Worm (Caenorhabditis elegans) whole organism, L4 larva: Measurements from ENCODE around the gene ani-2.

ENCODE experiments used
- F10B5.3 ChIP-seq: sonication (generic microtip); optimal IDR thresholded peaks from 2 replicates; lab custom pipeline; 2016; ENCODE audit warnings: mild to moderate bottlenecking, missing genetic modification characterization, missing compliant biosample characterization
- F49E8.2 ChIP-seq: sonication (generic microtip); optimal IDR thresholded peaks from 2 replicates; lab custom pipeline; 2016; ENCODE audit warnings: missing compliant biosample characterization, mild to moderate bottlenecking, missing genetic modification characterization, borderline replicate concordance
- T20F7.1 ChIP-seq: fragments of 200-800 bp; sonication (Bioruptor generic); optimal IDR thresholded peaks from 2 replicates; lab custom pipeline; 2018; ENCODE audit warnings: mild to moderate bottlenecking, missing genetic modification characterization, missing compliant biosample characterization
- Y75B8A.6 ChIP-seq: fragments of 200-800 bp; sonication (Bioruptor generic); IDR thresholded peaks from 2 replicates; pipeline ENCODE4 v1.3.6; 2022; ENCODE audit warnings: missing genetic modification reagents, missing genetic modification characterization, missing compliant biosample characterization
- ZK337.2 ChIP-seq: fragments of 200-800 bp; sonication (Bioruptor generic); IDR thresholded peaks from 2 replicates; pipeline ENCODE4 v1.3.6; 2022; ENCODE audit warnings: missing genetic modification reagents, missing genetic modification characterization, missing compliant biosample characterization
- ZK546.5 ChIP-seq, 2 experiments: sonication (generic microtip); optimal IDR thresholded peaks; 2 replicates each; lab custom pipeline; 2017; ENCODE audit warnings: missing biosample characterization in 2 of 2, missing genetic modification characterization in 2 of 2
- ama-1 ChIP-seq: fragments of 150-350 bp; optimal IDR thresholded peaks from 2 replicates; lab custom pipeline; 2014; ENCODE audit warnings: inconsistent platforms, mixed read lengths
- ceh-20 ChIP-seq: fragments of 200-800 bp; sonication (Bioruptor generic); IDR thresholded peaks from 2 replicates; pipeline ENCODE4 v1.3.6; 2022; ENCODE audit warnings: missing genetic modification reagents, missing genetic modification characterization, missing compliant biosample characterization
- ces-1 ChIP-seq: fragments of 150-350 bp; sonication (generic microtip); optimal IDR thresholded peaks from 4 replicates; lab custom pipeline; 2014; ENCODE audit warnings: missing biosample characterization, missing genetic modification reagents, missing genetic modification characterization
- ctbp-1 ChIP-seq: fragments of 200-800 bp; sonication (Bioruptor generic); IDR thresholded peaks from 2 replicates; pipeline ENCODE4 v1.3.6; 2022; ENCODE audit warnings: missing genetic modification reagents, missing genetic modification characterization, missing compliant biosample characterization
- daf-12 ChIP-seq: fragments of 150-350 bp; optimal IDR thresholded peaks from 2 replicates; lab custom pipeline; 2014; ENCODE audit warnings: missing biosample characterization, missing genetic modification reagents, missing genetic modification characterization
- daf-16 ChIP-seq, 3 experiments: sonication (generic microtip); optimal IDR thresholded peaks; 2 replicates each; lab custom pipeline; 2016 to 2017; ENCODE audit warnings: missing genetic modification characterization in 3 of 3, missing genetic modification reagents in 3 of 3, mild to moderate bottlenecking in 2 of 3, missing compliant biosample characterization in 2 of 3, missing biosample characterization in 1 of 3, moderate library complexity in 1 of 3
- daf-19 ChIP-seq: fragments of 200-800 bp; sonication (Bioruptor generic); conservative IDR thresholded peaks from 2 replicates; pipeline ENCODE4 v1.3.6; 2022; ENCODE audit warnings: missing genetic modification characterization, missing compliant biosample characterization
- dmd-8 ChIP-seq: fragments of 200-800 bp; sonication (Bioruptor generic); IDR thresholded peaks from 2 replicates; pipeline ENCODE4 v1.3.6; 2022; ENCODE audit warnings: missing genetic modification characterization, missing compliant biosample characterization
- dve-1 ChIP-seq: sonication (generic microtip); optimal IDR thresholded peaks from 2 replicates; lab custom pipeline; 2017; ENCODE audit warnings: antibody characterized with exemption, mild to moderate bottlenecking, missing genetic modification characterization, missing compliant biosample characterization; ENCODE audit not compliant: insufficient read depth
- egl-27 ChIP-seq: sonication (generic microtip); optimal IDR thresholded peaks from 3 replicates; lab custom pipeline; 2017; ENCODE audit warnings: missing biosample characterization, missing genetic modification reagents, missing genetic modification characterization
- egl-43 ChIP-seq: fragments of 200-800 bp; sonication (Bioruptor generic); IDR thresholded peaks from 2 replicates; pipeline ENCODE4 v1.3.6; 2022; ENCODE audit warnings: missing genetic modification reagents, missing genetic modification characterization, missing compliant biosample characterization
- fos-1 ChIP-seq: fragments of 150-350 bp; optimal IDR thresholded peaks from 2 replicates; lab custom pipeline; 2014; ENCODE audit warnings: missing biosample characterization, missing genetic modification characterization
- hif-1 ChIP-seq, 2 experiments: sonication (generic microtip); optimal IDR thresholded peaks; 2 replicates each; lab custom pipeline; 2016 to 2017; ENCODE audit warnings: missing compliant biosample characterization in 2 of 2, missing genetic modification characterization in 2 of 2, missing genetic modification reagents in 2 of 2, missing genotype in 2 of 2, mild to moderate bottlenecking in 1 of 2
- hlh-11 ChIP-seq: fragments of 200-800 bp; sonication (Bioruptor generic); optimal IDR thresholded peaks from 2 replicates; lab custom pipeline; 2018; ENCODE audit warnings: mild to moderate bottlenecking, missing genetic modification characterization, missing compliant biosample characterization
- hlh-30 ChIP-seq: sonication (generic microtip); optimal IDR thresholded peaks from 2 replicates; lab custom pipeline; 2017; ENCODE audit warnings: antibody characterized with exemption, mild to moderate bottlenecking, missing genetic modification characterization, missing compliant biosample characterization; ENCODE audit not compliant: insufficient read depth
- jun-1 ChIP-seq: fragments of 150-350 bp; optimal IDR thresholded peaks from 2 replicates; lab custom pipeline; 2014; ENCODE audit warnings: missing biosample characterization, missing genetic modification reagents, missing genetic modification characterization
- lim-7 ChIP-seq: fragments of 200-800 bp; sonication (Bioruptor generic); IDR thresholded peaks from 2 replicates; pipeline ENCODE4 v1.3.6; 2022; ENCODE audit warnings: missing genetic modification characterization, missing compliant biosample characterization
- lin-13 ChIP-seq: fragments of 150-350 bp; optimal IDR thresholded peaks from 2 replicates; lab custom pipeline; 2014; ENCODE audit warnings: missing biosample characterization, missing genetic modification reagents, missing genetic modification characterization
- lin-15B ChIP-seq: fragments of 150-350 bp; sonication (generic microtip); optimal IDR thresholded peaks from 3 replicates; lab custom pipeline; 2014; ENCODE audit warnings: missing biosample characterization, missing genetic modification characterization
- lin-38 ChIP-seq: fragments of 200-800 bp; sonication (Bioruptor generic); IDR thresholded peaks from 2 replicates; pipeline ENCODE4 v1.3.6; 2022; ENCODE audit warnings: missing genetic modification reagents, missing genetic modification characterization, missing compliant biosample characterization
- lsy-2 ChIP-seq, 2 experiments: fragments of 150-350 bp in 1 of 2; sonication (generic microtip) in 1 of 2; optimal IDR thresholded peaks; 2 replicates each; lab custom pipeline; 2014 to 2017; ENCODE audit warnings: missing biosample characterization in 2 of 2, missing genetic modification characterization in 2 of 2
- mdl-1 ChIP-seq, 2 experiments: fragments of 150-350 bp in 1 of 2; sonication (generic microtip) in 1 of 2; optimal IDR thresholded peaks; 2 replicates each; lab custom pipeline; 2014 to 2017; ENCODE audit warnings: missing biosample characterization in 2 of 2, missing genetic modification characterization in 2 of 2
- mep-1 ChIP-seq: fragments of 150-350 bp; sonication (generic microtip); optimal IDR thresholded peaks from 3 replicates; lab custom pipeline; 2014; ENCODE audit warnings: missing biosample characterization, missing genetic modification characterization
- mxl-2 ChIP-seq: fragments of 200-800 bp; sonication (Bioruptor generic); conservative IDR thresholded peaks from 2 replicates; pipeline ENCODE4 v1.3.6; 2022; ENCODE audit warnings: missing genetic modification reagents, missing genetic modification characterization, missing compliant biosample characterization
- mxl-3 ChIP-seq: fragments of 200-800 bp; sonication (Bioruptor generic); optimal IDR thresholded peaks from 2 replicates; lab custom pipeline; 2018; ENCODE audit warnings: mild to moderate bottlenecking, missing genetic modification characterization, missing compliant biosample characterization
- nhr-102 ChIP-seq: sonication (generic microtip); optimal IDR thresholded peaks from 2 replicates; lab custom pipeline; 2016; ENCODE audit warnings: mild to moderate bottlenecking, missing genetic modification characterization, moderate library complexity, missing compliant biosample characterization
- nhr-11 ChIP-seq: fragments of 150-350 bp; optimal IDR thresholded peaks from 2 replicates; lab custom pipeline; 2014; ENCODE audit warnings: missing biosample characterization, missing genetic modification characterization
- nhr-237 ChIP-seq: sonication (generic microtip); optimal IDR thresholded peaks from 2 replicates; lab custom pipeline; 2017; ENCODE audit warnings: missing biosample characterization, missing genetic modification characterization
- nhr-25 ChIP-seq: sonication (generic microtip); optimal IDR thresholded peaks from 2 replicates; lab custom pipeline; 2017; ENCODE audit warnings: missing genetic modification characterization, mild to moderate bottlenecking, missing compliant biosample characterization, antibody characterized with exemption, moderate library complexity, borderline replicate concordance; ENCODE audit not compliant: insufficient read depth
- nhr-28 ChIP-seq: fragments of 150-350 bp; optimal IDR thresholded peaks from 2 replicates; lab custom pipeline; 2014; ENCODE audit warnings: missing biosample characterization, missing genetic modification characterization
- nhr-41 ChIP-seq: fragments of 200-800 bp; sonication (Bioruptor generic); IDR thresholded peaks from 2 replicates; pipeline ENCODE4 v1.3.6; 2022; ENCODE audit warnings: missing genetic modification reagents, missing genetic modification characterization, missing compliant biosample characterization
- nhr-76 ChIP-seq: fragments of 150-350 bp; optimal IDR thresholded peaks from 2 replicates; lab custom pipeline; 2014; ENCODE audit warnings: missing biosample characterization, missing genetic modification characterization
- php-3 ChIP-seq: fragments of 200-800 bp; sonication (Bioruptor generic); IDR thresholded peaks from 2 replicates; pipeline ENCODE4 v1.3.6; 2022; ENCODE audit warnings: missing genetic modification reagents, missing genetic modification characterization, missing compliant biosample characterization
- pqm-1 ChIP-seq: sonication (generic microtip); optimal IDR thresholded peaks from 2 replicates; lab custom pipeline; 2017; ENCODE audit warnings: missing biosample characterization, missing genetic modification characterization
- rbr-2 ChIP-seq: sonication (generic microtip); optimal IDR thresholded peaks from 2 replicates; lab custom pipeline; 2016; ENCODE audit warnings: missing genotype, missing genetic modification characterization, missing compliant biosample characterization
- skn-1 ChIP-seq: fragments of 150-350 bp; optimal IDR thresholded peaks from 2 replicates; lab custom pipeline; 2014; ENCODE audit warnings: missing biosample characterization, missing genetic modification characterization
- spr-1 ChIP-seq: sonication (generic microtip); optimal IDR thresholded peaks from 2 replicates; lab custom pipeline; 2016; ENCODE audit warnings: mild to moderate bottlenecking, missing genetic modification characterization, missing compliant biosample characterization
- tra-1 ChIP-seq: fragments of 200-800 bp; sonication (Bioruptor generic); IDR thresholded peaks from 2 replicates; pipeline ENCODE4 v1.3.6; 2022; ENCODE audit warnings: missing genetic modification reagents, missing genetic modification characterization, missing compliant biosample characterization
- unc-62 ChIP-seq, 3 experiments: fragments of 150-350 bp in 1 of 3; sonication (generic microtip); optimal IDR thresholded peaks in 2 of 3; peaks in 1 of 3; 1 replicate in 1 of 3; 2 replicates in 2 of 3; lab custom pipeline; 2014 to 2017; ENCODE audit warnings: missing biosample characterization in 3 of 3, missing genetic modification characterization in 3 of 3, missing genetic modification reagents in 3 of 3, missing genotype in 1 of 3
- zag-1 ChIP-seq: fragments of 150-350 bp; optimal IDR thresholded peaks from 2 replicates; lab custom pipeline; 2014; ENCODE audit warnings: missing biosample characterization, missing genetic modification characterization
- zip-11 ChIP-seq: fragments of 200-800 bp; sonication (Bioruptor generic); IDR thresholded peaks from 2 replicates; pipeline ENCODE4 v1.3.6; 2022; ENCODE audit warnings: missing genetic modification characterization, missing compliant biosample characterization
- zip-2 ChIP-seq: fragments of 150-350 bp; optimal IDR thresholded peaks from 2 replicates; lab custom pipeline; 2014; ENCODE audit warnings: missing biosample characterization, missing genetic modification characterization
- ztf-11 ChIP-seq: fragments of 150-350 bp; optimal IDR thresholded peaks from 2 replicates; lab custom pipeline; 2014; ENCODE audit warnings: missing biosample characterization, missing genetic modification characterization
- ztf-7 ChIP-seq: fragments of 150-350 bp; optimal IDR thresholded peaks from 2 replicates; lab custom pipeline; 2014; ENCODE audit warnings: missing biosample characterization, missing genetic modification characterization

Gene ani-2

DNA sequence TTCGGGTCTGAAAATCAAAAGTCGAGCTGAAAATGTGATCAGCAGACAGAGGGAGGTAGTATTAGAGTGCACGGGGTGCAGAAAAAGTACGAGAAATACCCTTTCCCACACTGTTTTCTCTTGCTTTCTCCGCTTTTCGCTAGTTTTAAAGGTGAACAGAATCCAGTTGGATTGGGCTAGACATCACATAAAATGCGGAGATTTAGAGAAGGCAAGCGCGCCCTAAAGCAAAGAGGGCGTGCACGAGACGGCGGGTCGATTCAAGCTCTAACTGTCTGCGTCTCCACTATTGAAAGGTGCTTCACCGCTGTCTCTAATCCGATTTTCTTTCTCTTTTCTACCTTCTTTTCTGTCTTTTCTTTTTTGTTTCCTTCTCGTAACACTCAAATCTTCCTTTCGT is 4.9 kb upstream of the ani-2 start:
- no peak for TF ChIP-seq php-3 (GFP tag; lab: Robert Waterston, UW)
- TF ChIP-seq egl-43 (GFP tag; lab: Robert Waterston, UW): 0 out of 2 replicates have a peak, but pooled peaks have one; percentile 52
- no peak for TF ChIP-seq daf-16 (GFP tag; optimal IDR thresholded peaks at IDR 0.05; lab: Kevin White, UChicago)
- TF ChIP-seq daf-16 (tag; optimal IDR thresholded peaks at IDR 0.05; lab: Kevin White, UChicago): peak; percentile 37
- TF ChIP-seq hif-1 (tag; optimal IDR thresholded peaks at IDR 0.05; lab: Kevin White, UChicago): peak in 1 of 2 experiments; percentile 60
- peak; percentile 94 for TF ChIP-seq lin-38
- TF ChIP-seq spr-1 (tag; lab: Kevin White, UChicago): no peak
- TF ChIP-seq pqm-1: peak; percentile 24
- TF ChIP-seq dve-1: peak; percentile 91
- no peak for TF ChIP-seq mxl-2 (GFP tag; lab: Robert Waterston, UW)
- peak; percentile 31; the same call in 1 of the 2 replicates for TF ChIP-seq nhr-41 (GFP tag; lab: Robert Waterston, UW)
- peak; percentile 90 to 95 for TF ChIP-seq mdl-1 (tag; optimal IDR thresholded peaks at IDR 0.05; lab: Kevin White, UChicago)
- no peak for TF ChIP-seq lim-7 (GFP tag; lab: Robert Waterston, UW)
- TF ChIP-seq mep-1 (tag; lab: Kevin White, UChicago): peak; percentile 83
- TF ChIP-seq skn-1: no peak
- no peak for TF ChIP-seq daf-12
- TF ChIP-seq lsy-2 (tag; optimal IDR thresholded peaks at IDR 0.05; lab: Kevin White, UChicago): peak; percentile 69 to 88
- peak; percentile 89 for TF ChIP-seq hlh-11 (tag; lab: Kevin White, UChicago)
- TF ChIP-seq lin-13 (GFP tag; lab: Kevin White, UChicago): peak; percentile 79
- peak; percentile 78 for TF ChIP-seq nhr-11 (tag; lab: Kevin White, UChicago)
- no peak for TF ChIP-seq dmd-8
- peak in 1 of 2 experiments; percentile 56 for TF ChIP-seq unc-62 (GFP tag; optimal IDR thresholded peaks at IDR 0.05 in 1 of 2; lab: Kevin White, UChicago)
- TF ChIP-seq unc-62 (tag; optimal IDR thresholded peaks at IDR 0.05; lab: Kevin White, UChicago): no peak
- no peak for TF ChIP-seq fos-1 (tag; lab: Kevin White, UChicago)
- TF ChIP-seq ces-1 (GFP tag; lab: Kevin White, UChicago): peak; percentile 47
- no peak for TF ChIP-seq zip-2 (tag; lab: Kevin White, UChicago)
- peak; percentile 73 for TF ChIP-seq rbr-2 (tag; lab: Kevin White, UChicago)
- peak; percentile 36 for TF ChIP-seq ztf-7 (tag; lab: Kevin White, UChicago)
- TF ChIP-seq ama-1 (lab: Kevin White, UChicago): no peak
- TF ChIP-seq daf-19 (GFP tag; lab: Robert Waterston, UW): peak; percentile 62; the same call in 1 of the 2 replicates
- TF ChIP-seq jun-1 (tag; lab: Kevin White, UChicago): no peak
- TF ChIP-seq nhr-25: peak; percentile 53
- TF ChIP-seq tra-1 (GFP tag; lab: Robert Waterston, UW): 0 out of 2 replicates have a peak, but pooled peaks have one; percentile 59
- no peak for TF ChIP-seq zag-1 (tag; lab: Kevin White, UChicago)
- TF ChIP-seq hlh-30 (tag; lab: Kevin White, UChicago): peak; percentile 98
- peak; percentile 20 for TF ChIP-seq nhr-102
- 0 out of 2 replicates have a peak, but pooled peaks have one; percentile 27 for TF ChIP-seq ceh-20
- no peak for TF ChIP-seq ZK546.5 (tag; optimal IDR thresholded peaks at IDR 0.05; lab: Kevin White, UChicago)
- TF ChIP-seq T20F7.1 (GFP tag; lab: Kevin White, UChicago): peak; percentile 44
- TF ChIP-seq ctbp-1 (GFP tag; lab: Robert Waterston, UW): peak; percentile 69; the same call in 1 of the 2 replicates
- no peak for TF ChIP-seq nhr-237 (tag; lab: Kevin White, UChicago)
- no peak for TF ChIP-seq nhr-76 (tag; lab: Kevin White, UChicago)
- no peak for TF ChIP-seq ztf-11 (tag; lab: Kevin White, UChicago)
- no peak for TF ChIP-seq zip-11 (GFP tag; lab: Robert Waterston, UW)
- TF ChIP-seq mxl-3: peak; percentile 76
- no peak for TF ChIP-seq Y75B8A.6
- TF ChIP-seq F10B5.3 (tag; lab: Kevin White, UChicago): no peak
- TF ChIP-seq nhr-28 (tag; lab: Kevin White, UChicago): peak; percentile 86
- TF ChIP-seq lin-15B: peak; percentile 27
- TF ChIP-seq F49E8.2 (tag; lab: Kevin White, UChicago): peak; percentile 34
- no peak for TF ChIP-seq egl-27 (tag; lab: Kevin White, UChicago)
- TF ChIP-seq ZK337.2 (GFP tag; lab: Robert Waterston, UW): no peak
